Fruit fly (Drosophila melanogaster): ENCODE data around the gene Ilk.

The Ilk gene

DNA sequence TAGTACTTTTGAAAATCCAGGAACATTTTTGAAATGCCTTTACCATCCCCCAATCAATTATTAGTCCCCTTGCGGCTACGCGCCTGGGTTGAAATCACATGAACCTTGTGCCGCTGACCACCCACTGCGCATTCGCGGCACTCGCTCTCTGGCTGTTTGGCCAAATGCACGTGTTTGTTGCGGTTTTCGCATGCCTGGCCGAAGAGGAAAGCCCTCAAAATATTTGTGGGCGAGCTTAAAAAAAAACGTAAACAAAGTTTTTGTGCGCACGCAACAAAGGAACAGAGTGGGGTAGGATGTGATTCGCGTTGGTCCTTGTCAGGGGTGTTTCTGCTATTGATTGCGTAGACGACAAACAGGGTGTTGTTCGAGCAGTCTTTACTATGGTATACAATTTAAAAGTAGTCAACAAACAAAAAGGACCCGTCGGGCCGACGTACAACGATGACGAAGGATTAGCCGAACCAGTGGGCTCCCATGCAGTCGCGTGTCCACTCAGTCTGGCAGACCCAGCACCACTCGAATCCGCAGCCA lies 22.2 kb upstream of the Ilk start:
- TF ChIP-seq CG4496 (GFP tag; IDR thresholded peaks at IDR 0.05), result no peak
- TF ChIP-seq fd96Ca (GFP tag; IDR thresholded peaks at IDR 0.05), result no peak
- no peak for TF ChIP-seq CG12605 (GFP tag; IDR thresholded peaks at IDR 0.05)
- TF ChIP-seq CG8159 (tag; optimal IDR thresholded peaks at IDR 0.05), result no peak

DNA sequence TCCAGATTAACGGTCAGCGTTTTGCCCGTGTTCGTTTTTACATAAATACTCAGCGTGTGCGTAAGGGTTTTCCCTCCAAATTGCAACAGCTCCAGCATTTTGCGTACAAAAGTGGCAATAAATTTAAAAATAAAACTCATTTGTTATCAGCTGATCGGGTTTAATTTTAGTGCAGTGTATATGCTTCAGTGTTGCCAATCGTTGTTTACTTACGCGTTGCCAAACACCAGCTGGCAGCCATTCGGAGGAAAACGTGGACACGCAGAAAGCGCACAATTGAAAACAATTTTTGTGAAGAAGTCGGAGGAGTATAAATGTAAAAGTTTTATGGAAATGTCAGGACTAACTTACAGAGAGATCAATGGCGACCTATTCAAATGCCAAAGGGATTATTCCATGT lies 20.1 kb upstream of the Ilk start, which contains the start of the genes Targ3 and park:
Gene Targ3, plus strand, starts transcription at position 269 of the 400 bp plus-strand sequence.
Gene park, minus strand, starts transcription at position 291 of the 400 bp plus-strand sequence.
- TF ChIP-seq CG32121 (GFP tag; IDR thresholded peaks at IDR 0.05) (no peak), CG8301 (tag; optimal IDR thresholded peaks at IDR 0.05) (no peak), CG9948 (tag; optimal IDR thresholded peaks at IDR 0.05) (no peak), rn (GFP tag; IDR thresholded peaks at IDR 0.05) (no peak), D1 (tag; optimal IDR thresholded peaks at IDR 0.05) (no peak), CG14655 (GFP tag; optimal IDR thresholded peaks at IDR 0.05) (no peak), CG4496 (GFP tag; IDR thresholded peaks at IDR 0.05) (0 out of 3 replicates have a peak, but pooled peaks have one; percentile 37), Pif1A (GFP tag; optimal IDR thresholded peaks at IDR 0.05) (no peak), Pif1B (GFP tag; optimal IDR thresholded peaks at IDR 0.05) (no peak), CG34367 (tag; optimal IDR thresholded peaks at IDR 0.05) (no peak), fd96Ca (GFP tag; IDR thresholded peaks at IDR 0.05) (peak; percentile 33; the same call in 1 of the 3 replicates)

- peak; percentile 35 for TF ChIP-seq CG14655 (GFP tag; optimal IDR thresholded peaks at IDR 0.05)
- TF ChIP-seq CG8159 (tag; optimal IDR thresholded peaks at IDR 0.05), result no peak
- TF ChIP-seq CG9948 (tag; optimal IDR thresholded peaks at IDR 0.05), result peak; percentile 28
- peak; percentile 17 for TF ChIP-seq Pif1A (GFP tag; optimal IDR thresholded peaks at IDR 0.05)
- no peak for TF ChIP-seq CG17806 (tag; optimal IDR thresholded peaks at IDR 0.05)
- peak; percentile 11 for TF ChIP-seq Pif1B (GFP tag; optimal IDR thresholded peaks at IDR 0.05)
- no peak for TF ChIP-seq rn (GFP tag; IDR thresholded peaks at IDR 0.05)
- TF ChIP-seq CG4496 (GFP tag; IDR thresholded peaks at IDR 0.05), result peak; percentile 70
- no peak for TF ChIP-seq CG13204 (GFP tag; optimal IDR thresholded peaks at IDR 0.05)
- no peak for TF ChIP-seq Snoo (tag; optimal IDR thresholded peaks at IDR 0.05)
- TF ChIP-seq CG34367 (tag; optimal IDR thresholded peaks at IDR 0.05), result no peak
- TF ChIP-seq EcR (GFP tag; optimal IDR thresholded peaks at IDR 0.05), result peak; percentile 2
Measured at dm6 chr3L:21200587-21200986, 16.1 kb upstream of the Ilk start.

dm6 chr3L:21201246-21201896 lies 15.3 kb upstream of the Ilk start:
- no peak for TF ChIP-seq CG8301 (tag; optimal IDR thresholded peaks at IDR 0.05)
- TF ChIP-seq D1 (tag; optimal IDR thresholded peaks at IDR 0.05), result no peak
- no peak for TF ChIP-seq EcR (GFP tag; optimal IDR thresholded peaks at IDR 0.05)
- TF ChIP-seq Ets98B (GFP tag; IDR thresholded peaks at IDR 0.05), result no peak
- TF ChIP-seq CG13204 (GFP tag; optimal IDR thresholded peaks at IDR 0.05), result no peak
- no peak for TF ChIP-seq CG17806 (tag; optimal IDR thresholded peaks at IDR 0.05)
- no peak for TF ChIP-seq CG12605 (GFP tag; IDR thresholded peaks at IDR 0.05)
- no peak for TF ChIP-seq fd96Ca (GFP tag; IDR thresholded peaks at IDR 0.05)
- no peak for TF ChIP-seq CG4496 (GFP tag; IDR thresholded peaks at IDR 0.05)
- TF ChIP-seq CG9948 (tag; optimal IDR thresholded peaks at IDR 0.05), result no peak
- TF ChIP-seq CG15710 (tag; optimal IDR thresholded peaks at IDR 0.05), result no peak

dm6 chr3L:21202029-21202776 lies 14.5 kb upstream of the Ilk start:
- TF ChIP-seq CG14655 (GFP tag; optimal IDR thresholded peaks at IDR 0.05) (peak; percentile 11), EcR (GFP tag; optimal IDR thresholded peaks at IDR 0.05) (peak; percentile 72), D1 (tag; optimal IDR thresholded peaks at IDR 0.05) (peak; percentile 52), CG8301 (tag; optimal IDR thresholded peaks at IDR 0.05) (no peak), rn (GFP tag; IDR thresholded peaks at IDR 0.05) (no peak)

- TF ChIP-seq rn (GFP tag; IDR thresholded peaks at IDR 0.05) (no peak), gl (tag; optimal IDR thresholded peaks at IDR 0.05) (no peak), CG32121 (GFP tag; IDR thresholded peaks at IDR 0.05) (0 out of 2 replicates have a peak, but pooled peaks have one; percentile 22), CG4496 (GFP tag; IDR thresholded peaks at IDR 0.05) (no peak), CG8159 (tag; optimal IDR thresholded peaks at IDR 0.05) (no peak), CG17806 (tag; optimal IDR thresholded peaks at IDR 0.05) (no peak), Pif1B (GFP tag; optimal IDR thresholded peaks at IDR 0.05) (no peak), CG8301 (tag; optimal IDR thresholded peaks at IDR 0.05) (no peak), EcR (GFP tag; optimal IDR thresholded peaks at IDR 0.05) (peak; percentile 37), Snoo (tag; optimal IDR thresholded peaks at IDR 0.05) (no peak), CG9948 (tag; optimal IDR thresholded peaks at IDR 0.05) (no peak), CG14655 (GFP tag; optimal IDR thresholded peaks at IDR 0.05) (no peak), Pif1A (GFP tag; optimal IDR thresholded peaks at IDR 0.05) (no peak)
Measured at dm6 chr3L:21202777-21203282, 13.9 kb upstream of the Ilk start, which contains the start of the genes Targ1, CG10512 and Targ2. Gene Targ1 (minus strand): TSS chr3L:21202882. Gene CG10512 (plus strand): TSS chr3L:21202920. Gene Targ2 (minus strand): TSS chr3L:21203232.

Data from whole organism, pupa.